Worm (Caenorhabditis elegans) whole organism, young adult: ENCODE data around the gene ptp-4A2.

ENCODE experiments used
- B0336.3 ChIP-seq: fragments of 200-800 bp; sonication (Bioruptor generic); IDR thresholded peaks from 2 replicates; pipeline ENCODE4 v1.3.6; 2022; ENCODE audit warnings: missing genetic modification characterization, missing compliant biosample characterization
- F22D6.2 ChIP-seq: sonication (generic microtip); optimal IDR thresholded peaks from 2 replicates; lab custom pipeline; 2016; ENCODE audit warnings: mild to moderate bottlenecking, missing genetic modification characterization, missing compliant biosample characterization
- F33H1.4 ChIP-seq: fragments of 200-800 bp; sonication (Bioruptor generic); IDR thresholded peaks from 2 replicates; pipeline ENCODE4 v1.3.6; 2022; ENCODE audit warnings: missing genetic modification reagents, missing genetic modification characterization, missing compliant biosample characterization
- F37B4.10 ChIP-seq: fragments of 200-800 bp; sonication (Bioruptor generic); IDR thresholded peaks from 2 replicates; pipeline ENCODE4 v1.3.6; 2022; ENCODE audit warnings: missing genetic modification characterization, missing compliant biosample characterization
- F39B2.1 ChIP-seq: fragments of 200-800 bp; sonication (Bioruptor generic); IDR thresholded peaks from 2 replicates; pipeline ENCODE4 v1.3.6; 2022; ENCODE audit warnings: missing genetic modification reagents, missing genetic modification characterization, missing compliant biosample characterization
- F57A8.1 ChIP-seq: fragments of 200-800 bp; sonication (Bioruptor generic); optimal IDR thresholded peaks from 2 replicates; lab custom pipeline; 2018; ENCODE audit warnings: mild to moderate bottlenecking, missing genetic modification characterization, moderate library complexity, missing compliant biosample characterization
- K11D2.4 ChIP-seq: fragments of 200-800 bp; sonication (Bioruptor generic); IDR thresholded peaks from 2 replicates; pipeline ENCODE4 v1.3.6; 2022; ENCODE audit warnings: missing genetic modification reagents, missing genetic modification characterization, missing compliant biosample characterization
- Y95B8A.8 ChIP-seq: fragments of 200-800 bp; sonication (Bioruptor generic); IDR thresholded peaks from 2 replicates; pipeline ENCODE4 v1.3.6; 2022; ENCODE audit warnings: missing genetic modification reagents, missing genetic modification characterization, missing compliant biosample characterization
- ama-1 ChIP-seq, 3 experiments: fragments of 150-350 bp in 1 of 3; sonication (generic microtip) in 2 of 3; optimal IDR thresholded peaks; 2 replicates each; lab custom pipeline; 2014 to 2018; ENCODE audit warnings: missing biosample characterization in 2 of 3, missing genetic modification characterization in 2 of 3, missing genetic modification reagents in 2 of 3
- aptf-3 ChIP-seq: fragments of 200-800 bp; sonication (Bioruptor generic); IDR thresholded peaks from 2 replicates; pipeline ENCODE4 v1.3.6; 2022; ENCODE audit warnings: missing genetic modification characterization, missing compliant biosample characterization
- atf-7 ChIP-seq: sonication (generic microtip); optimal IDR thresholded peaks from 2 replicates; lab custom pipeline; 2017; ENCODE audit warnings: mild to moderate bottlenecking, missing genetic modification characterization, missing compliant biosample characterization
- attf-5 ChIP-seq: fragments of 200-800 bp; sonication (Bioruptor generic); optimal IDR thresholded peaks from 2 replicates; lab custom pipeline; 2018; ENCODE audit warnings: mild to moderate bottlenecking, missing genetic modification characterization, missing compliant biosample characterization
- attf-6 ChIP-seq: fragments of 200-800 bp; sonication (Bioruptor generic); IDR thresholded peaks from 2 replicates; pipeline ENCODE4 v1.3.6; 2022; ENCODE audit warnings: missing genetic modification reagents, missing genetic modification characterization, missing compliant biosample characterization
- ccch-3 ChIP-seq: fragments of 200-800 bp; sonication (Bioruptor generic); optimal IDR thresholded peaks from 2 replicates; lab custom pipeline; 2018; ENCODE audit warnings: mild to moderate bottlenecking, missing genetic modification characterization, missing compliant biosample characterization
- cebp-1 ChIP-seq, 2 experiments: fragments of 200-800 bp in 1 of 2; sonication (Bioruptor generic) in 1 of 2; sonication (generic microtip) in 1 of 2; IDR thresholded peaks in 1 of 2; optimal IDR thresholded peaks in 1 of 2; 2 replicates each; pipeline versions ENCODE4 v1.3.6 to Lab custom; 2017 to 2022; ENCODE audit warnings: missing compliant biosample characterization in 2 of 2, missing genetic modification characterization in 2 of 2, mild to moderate bottlenecking in 1 of 2, missing genetic modification reagents in 1 of 2, moderate library complexity in 1 of 2
- ceh-40 ChIP-seq: fragments of 200-800 bp; sonication (Bioruptor generic); IDR thresholded peaks from 2 replicates; pipeline ENCODE4 v1.3.6; 2022; ENCODE audit warnings: missing genetic modification characterization, missing compliant biosample characterization
- dpff-1 ChIP-seq: sonication (generic microtip); optimal IDR thresholded peaks from 2 replicates; lab custom pipeline; 2017; ENCODE audit warnings: mild to moderate bottlenecking, missing genetic modification characterization, missing compliant biosample characterization
- efl-1 ChIP-seq: fragments of 150-350 bp; optimal IDR thresholded peaks from 2 replicates; lab custom pipeline; 2014; ENCODE audit warnings: missing biosample characterization, missing genetic modification reagents, missing genetic modification characterization
- egl-44 ChIP-seq: fragments of 200-800 bp; sonication (Bioruptor generic); IDR thresholded peaks from 2 replicates; pipeline ENCODE4 v1.3.6; 2022; ENCODE audit warnings: missing genetic modification reagents, missing genetic modification characterization, missing compliant biosample characterization
- egrh-3 ChIP-seq: fragments of 200-800 bp; sonication (Bioruptor generic); IDR thresholded peaks from 2 replicates; pipeline ENCODE4 v1.3.6; 2022; ENCODE audit warnings: missing genetic modification reagents, missing genetic modification characterization, missing compliant biosample characterization
- him-1 ChIP-seq: sonication (generic microtip); optimal IDR thresholded peaks from 2 replicates; lab custom pipeline; 2016; ENCODE audit warnings: missing genotype, missing genetic modification reagents, missing genetic modification characterization, missing compliant biosample characterization
- hlh-12 ChIP-seq: sonication (generic microtip); optimal IDR thresholded peaks from 2 replicates; lab custom pipeline; 2016; ENCODE audit warnings: missing genetic modification characterization, missing compliant biosample characterization
- hmg-1.2 ChIP-seq: fragments of 200-800 bp; sonication (Bioruptor generic); IDR thresholded peaks from 2 replicates; pipeline ENCODE4 v1.3.6; 2022; ENCODE audit warnings: missing genetic modification reagents, missing genetic modification characterization, missing compliant biosample characterization
- let-526 ChIP-seq: fragments of 200-800 bp; sonication (Bioruptor generic); IDR thresholded peaks from 2 replicates; pipeline ENCODE4 v1.3.6; 2022; ENCODE audit warnings: missing genetic modification reagents, missing genetic modification characterization, missing compliant biosample characterization
- lin-54 ChIP-seq: fragments of 200-800 bp; sonication (Bioruptor generic); optimal IDR thresholded peaks from 2 replicates; lab custom pipeline; 2018; ENCODE audit warnings: mild to moderate bottlenecking, missing genetic modification characterization, missing compliant biosample characterization
- lsy-27 ChIP-seq: sonication (generic microtip); optimal IDR thresholded peaks from 2 replicates; lab custom pipeline; 2017; ENCODE audit warnings: missing genetic modification characterization, mild to moderate bottlenecking, missing compliant biosample characterization, antibody characterized with exemption, missing genotype, borderline replicate concordance; ENCODE audit not compliant: insufficient read depth
- madf-10 ChIP-seq: sonication (generic microtip); optimal IDR thresholded peaks from 2 replicates; lab custom pipeline; 2016; ENCODE audit warnings: mild to moderate bottlenecking, missing genetic modification characterization, missing compliant biosample characterization
- mcd-1 ChIP-seq: fragments of 200-800 bp; sonication (Bioruptor generic); IDR thresholded peaks from 2 replicates; pipeline ENCODE4 v1.3.6; 2022; ENCODE audit warnings: missing genetic modification reagents, missing genetic modification characterization, missing compliant biosample characterization
- nhr-120 ChIP-seq: fragments of 200-800 bp; sonication (Bioruptor generic); IDR thresholded peaks from 2 replicates; pipeline ENCODE4 v1.3.6; 2022; ENCODE audit warnings: missing genetic modification characterization, missing compliant biosample characterization
- rcor-1 ChIP-seq: fragments of 200-800 bp; sonication (Bioruptor generic); IDR thresholded peaks from 2 replicates; pipeline ENCODE4 v1.3.6; 2022; ENCODE audit warnings: missing genetic modification reagents, missing genetic modification characterization, missing compliant biosample characterization
- rec-8 ChIP-seq, 2 experiments: sonication (generic microtip); optimal IDR thresholded peaks; 2 replicates each; lab custom pipeline; 2016; ENCODE audit warnings: mild to moderate bottlenecking in 2 of 2, missing genetic modification characterization in 2 of 2, missing genetic modification reagents in 2 of 2, missing genotype in 2 of 2, missing biosample characterization in 1 of 2, missing compliant biosample characterization in 1 of 2, moderate library complexity in 1 of 2
- repo-1 ChIP-seq: sonication (generic microtip); optimal IDR thresholded peaks from 2 replicates; lab custom pipeline; 2017; ENCODE audit warnings: mild to moderate bottlenecking, missing genetic modification characterization, missing compliant biosample characterization
- snpc-1.1 ChIP-seq: sonication (generic microtip); optimal IDR thresholded peaks from 2 replicates; lab custom pipeline; 2017; ENCODE audit warnings: missing genetic modification characterization, mild to moderate bottlenecking, missing compliant biosample characterization, antibody characterized with exemption, moderate library complexity, missing genotype, missing genetic modification reagents; ENCODE audit not compliant: insufficient read depth
- sptf-2 ChIP-seq: fragments of 200-800 bp; sonication (Bioruptor generic); optimal IDR thresholded peaks from 2 replicates; lab custom pipeline; 2018; ENCODE audit warnings: mild to moderate bottlenecking, missing genetic modification characterization, missing compliant biosample characterization
- unc-130 ChIP-seq: sonication (generic microtip); optimal IDR thresholded peaks from 2 replicates; lab custom pipeline; 2016; ENCODE audit warnings: missing genetic modification reagents, missing genetic modification characterization, missing compliant biosample characterization
- unc-62 ChIP-seq: fragments of 150-350 bp; optimal IDR thresholded peaks from 2 replicates; lab custom pipeline; 2014; ENCODE audit warnings: missing biosample characterization, missing genetic modification reagents, missing genetic modification characterization
- xnd-1 ChIP-seq: sonication (generic microtip); optimal IDR thresholded peaks from 2 replicates; lab custom pipeline; 2016; ENCODE audit warnings: missing genotype, missing genetic modification reagents, missing genetic modification characterization, missing compliant biosample characterization
- ztf-6 ChIP-seq: fragments of 200-800 bp; sonication (Bioruptor generic); IDR thresholded peaks from 2 replicates; pipeline ENCODE4 v1.3.6; 2022; ENCODE audit warnings: missing genetic modification reagents, missing genetic modification characterization, missing compliant biosample characterization

Gene ptp-4A2

ce11 chrX:3943213-3943612 lies at the start of gene ptp-4A2:
TSS of gene ptp-4A2 (minus strand) at chrX:3943313.
- TF ChIP-seq lsy-27 (tag; lab: Kevin White, UChicago): no peak
- TF ChIP-seq hlh-12 (tag; lab: Kevin White, UChicago): no peak
- TF ChIP-seq rcor-1: no peak
- TF ChIP-seq snpc-1.1 (tag; lab: Kevin White, UChicago): no peak
- TF ChIP-seq atf-7 (tag; lab: Kevin White, UChicago): no peak
- TF ChIP-seq xnd-1 (tag; lab: Kevin White, UChicago): no peak
- no peak for TF ChIP-seq cebp-1 (GFP tag; IDR thresholded peaks at IDR 0.05; lab: Robert Waterston, UW)
- TF ChIP-seq cebp-1 (tag; optimal IDR thresholded peaks at IDR 0.05; lab: Kevin White, UChicago): no peak
- TF ChIP-seq efl-1 (GFP tag; lab: Kevin White, UChicago): no peak
- no peak for TF ChIP-seq F22D6.2
- no peak for TF ChIP-seq B0336.3 (GFP tag; lab: Robert Waterston, UW)
- no peak for TF ChIP-seq egl-44 (GFP tag; lab: Robert Waterston, UW)
- no peak for TF ChIP-seq ccch-3 (GFP tag; lab: Kevin White, UChicago)

- TF ChIP-seq rec-8 (tag; optimal IDR thresholded peaks at IDR 0.05; lab: Kevin White, UChicago) (no peak), ztf-6 (GFP tag; lab: Robert Waterston, UW) (no peak), hmg-1.2 (GFP tag; lab: Robert Waterston, UW) (no peak), madf-10 (tag; lab: Kevin White, UChicago) (no peak), F39B2.1 (no peak), nhr-120 (GFP tag; lab: Robert Waterston, UW) (no peak), repo-1 (tag; lab: Kevin White, UChicago) (no peak), unc-62 (GFP tag; lab: Kevin White, UChicago) (no peak), mcd-1 (GFP tag; lab: Robert Waterston, UW) (no peak), lin-54 (GFP tag; lab: Kevin White, UChicago) (no peak), sptf-2 (no peak), rcor-1 (no peak), attf-6 (no peak)
Measured at ce11 chrX:3991652-3992051, 48.5 kb upstream of the ptp-4A2 start.

- no peak for TF ChIP-seq ceh-40 (GFP tag; lab: Robert Waterston, UW)
- no peak for TF ChIP-seq Y95B8A.8 (GFP tag; lab: Robert Waterston, UW)
- TF ChIP-seq K11D2.4 (GFP tag; lab: Robert Waterston, UW): no peak
- TF ChIP-seq unc-62 (GFP tag; lab: Kevin White, UChicago): no peak
Measured at ce11 chrX:3990941-3991340, 47.8 kb upstream of the ptp-4A2 start.

- TF ChIP-seq cebp-1 (GFP tag; IDR thresholded peaks at IDR 0.05; lab: Robert Waterston, UW): no peak
- peak; percentile 32 for TF ChIP-seq cebp-1 (tag; optimal IDR thresholded peaks at IDR 0.05; lab: Kevin White, UChicago)
- TF ChIP-seq let-526 (GFP tag; lab: Robert Waterston, UW): no peak
Measured at ce11 chrX:3990495-3990894, 47.4 kb upstream of the ptp-4A2 start.

ce11 chrX:3988575-3988974 lies 45.5 kb upstream of the ptp-4A2 start:
- TF ChIP-seq F37B4.10 (GFP tag; lab: Robert Waterston, UW): no peak
- no peak for TF ChIP-seq lsy-27 (tag; lab: Kevin White, UChicago)
- no peak for TF ChIP-seq attf-5 (GFP tag; lab: Kevin White, UChicago)
- TF ChIP-seq F57A8.1 (GFP tag; lab: Kevin White, UChicago): no peak
- no peak for TF ChIP-seq ama-1 (optimal IDR thresholded peaks at IDR 0.05; lab: Kevin White, UChicago)
- no peak for TF ChIP-seq ama-1 (GFP tag; optimal IDR thresholded peaks at IDR 0.05; lab: Kevin White, UChicago)
- no peak for TF ChIP-seq egrh-3 (GFP tag; lab: Robert Waterston, UW)
- no peak for TF ChIP-seq F33H1.4
- TF ChIP-seq unc-130 (GFP tag; lab: Kevin White, UChicago): no peak
- TF ChIP-seq F22D6.2: no peak
- no peak for TF ChIP-seq aptf-3 (GFP tag; lab: Robert Waterston, UW)
- no peak for TF ChIP-seq him-1 (tag; lab: Kevin White, UChicago)
- no peak for TF ChIP-seq dpff-1
